Worm (Caenorhabditis elegans): Measurements from ENCODE around the gene tag-123.
A peak's percentile ranks its signal among the peaks of the same experiment; 100 is the strongest.

DNA sequence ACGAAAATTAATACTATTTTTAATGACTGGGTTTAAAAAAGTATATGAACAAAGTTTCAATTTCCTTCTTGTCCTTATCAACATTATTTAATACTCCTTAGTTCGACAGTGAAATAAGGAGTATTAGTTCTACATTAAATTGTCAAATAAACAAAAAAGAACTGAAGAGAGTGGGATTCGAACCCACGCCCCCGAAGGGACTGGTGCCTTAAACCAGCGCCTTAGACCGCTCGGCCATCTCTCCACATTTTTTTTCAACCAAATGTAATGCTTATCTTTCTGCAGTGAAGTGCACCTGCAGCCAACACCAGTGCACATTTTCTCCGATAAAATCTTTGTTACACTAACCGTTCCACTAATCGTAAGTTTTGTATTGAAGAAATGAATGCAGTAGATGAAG lies 2.6 kb downstream of the tag-123 start:
- no peak for TF ChIP-seq lsy-2 (tag; optimal IDR thresholded peaks at IDR 0.05)
- TF ChIP-seq fos-1 (tag; optimal IDR thresholded peaks at IDR 0.05) = no peak
- no peak for TF ChIP-seq egl-27 (tag; optimal IDR thresholded peaks at IDR 0.05)
- TF ChIP-seq unc-62 (GFP tag; optimal IDR thresholded peaks at IDR 0.05 in 1 of 2) = peak in 1 of 2 experiments; percentile 77
- no peak for TF ChIP-seq unc-62 (tag; optimal IDR thresholded peaks at IDR 0.05)
- TF ChIP-seq snpc-4 (tag; optimal IDR thresholded peaks at IDR 0.05) = no peak
